Fruit fly (Drosophila melanogaster): ENCODE data around the gene CG13733.
A peak's percentile ranks its signal among the peaks of the same experiment; 100 is the strongest.

CG13733 gene

dm6 chr3L:17513893-17514616 lies 35.3 kb upstream of the CG13733 start, which contains the start of the genes U4-U6-60K and CG7564 (continued):
- TF ChIP-seq sim (GFP tag; IDR thresholded peaks at IDR 0.05) (no peak), CG1233 (GFP tag; optimal IDR thresholded peaks at IDR 0.05) (peak; percentile 28), gt (GFP tag; IDR thresholded peaks at IDR 0.05) (no peak), Aef1 (GFP tag; IDR thresholded peaks at IDR 0.05) (peak; percentile 10; the same call in 2 of the 3 replicates), dimm (GFP tag; IDR thresholded peaks at IDR 0.05) (no peak), dati (GFP tag; IDR thresholded peaks at IDR 0.05) (no peak), Gsc (GFP tag; IDR thresholded peaks at IDR 0.05) (no peak), CG4820 (GFP tag; optimal IDR thresholded peaks at IDR 0.05) (peak; percentile 51), CG1529 (GFP tag; optimal IDR thresholded peaks at IDR 0.05) (no peak), CG17385 (GFP tag; optimal IDR thresholded peaks at IDR 0.05) (peak; percentile 42), CG32767 (GFP tag; IDR thresholded peaks at IDR 0.05) (no peak), pho (GFP tag; optimal IDR thresholded peaks at IDR 0.05) (peak; percentile 60), CG3163 (GFP tag; optimal IDR thresholded peaks at IDR 0.05) (peak; percentile 14), ab (GFP tag; optimal IDR thresholded peaks at IDR 0.05) (no peak), HLH3B (GFP tag; IDR thresholded peaks at IDR 0.05) (peak; percentile 13; the same call in 1 of the 2 replicates), mld (GFP tag; IDR thresholded peaks at IDR 0.05; ENCODE audit: partially characterized antibody) (peak; percentile 95), NfI (GFP tag; optimal IDR thresholded peaks at IDR 0.05) (peak; percentile 64), Ssrp (tag; optimal IDR thresholded peaks at IDR 0.05) (peak; percentile 67), hkb (optimal IDR thresholded peaks at IDR 0.05) (peak; percentile 61), hkb (GFP tag; IDR thresholded peaks at IDR 0.05) (no peak), CG7745 (tag; optimal IDR thresholded peaks at IDR 0.05) (no peak), slou (GFP tag; optimal IDR thresholded peaks at IDR 0.05) (peak; percentile 70), CG30020 (tag; optimal IDR thresholded peaks at IDR 0.05) (peak; percentile 63), nerfin-1 (tag; optimal IDR thresholded peaks at IDR 0.05) (peak; percentile 24), CG9609 (GFP tag; optimal IDR thresholded peaks at IDR 0.05) (peak; percentile 44), Asciz (GFP tag; optimal IDR thresholded peaks at IDR 0.05) (no peak), crc (GFP tag; optimal IDR thresholded peaks at IDR 0.05) (peak; percentile 15), CG6175 (GFP tag; IDR thresholded peaks at IDR 0.05) (no peak), CG11247 (GFP tag; IDR thresholded peaks at IDR 0.05) (0 out of 2 replicates have a peak, but pooled peaks have one; percentile 43), dan (GFP tag; IDR thresholded peaks at IDR 0.05) (no peak), en (GFP tag; optimal IDR thresholded peaks at IDR 0.05) (no peak), CG17829 (tag; optimal IDR thresholded peaks at IDR 0.05) (peak; percentile 53), stwl (tag; optimal IDR thresholded peaks at IDR 0.05) (peak; percentile 25), CG10366 (GFP tag; IDR thresholded peaks at IDR 0.05) (peak; percentile 51), CG9215 (GFP tag; IDR thresholded peaks at IDR 0.05) (peak; percentile 71), Antp (GFP tag; optimal IDR thresholded peaks at IDR 0.05) (peak; percentile 53), CG4360 (GFP tag; IDR thresholded peaks at IDR 0.05) (no peak; the same call in 1 of the 2 replicates), lmd (GFP tag; IDR thresholded peaks at IDR 0.05) (peak; percentile 62; the same call in 1 of the 2 replicates), Doc2 (GFP tag; IDR thresholded peaks at IDR 0.05) (no peak), CG3281 (GFP tag; optimal IDR thresholded peaks at IDR 0.05) (peak; percentile 53), CG12219 (GFP tag; optimal IDR thresholded peaks at IDR 0.05) (no peak), emc (GFP tag; optimal IDR thresholded peaks at IDR 0.05) (peak; percentile 44), Hand (GFP tag; optimal IDR thresholded peaks at IDR 0.05) (no peak), Eip74EF (GFP tag; optimal IDR thresholded peaks at IDR 0.05) (no peak), CG2120 (GFP tag; optimal IDR thresholded peaks at IDR 0.05) (peak; percentile 81), Ets97D (GFP tag; optimal IDR thresholded peaks at IDR 0.05) (peak; percentile 45), Optix (GFP tag; IDR thresholded peaks at IDR 0.05) (no peak), Neu2 (GFP tag; optimal IDR thresholded peaks at IDR 0.05; ENCODE audit: borderline replicate concordance) (no peak), usp (GFP tag; optimal IDR thresholded peaks at IDR 0.05) (no peak), CG31388 (GFP tag; optimal IDR thresholded peaks at IDR 0.05) (no peak), gfzf (GFP tag; optimal IDR thresholded peaks at IDR 0.05) (peak; percentile 4)
